Worm (Caenorhabditis elegans): ENCODE results near the gene actl-1.

DNA sequence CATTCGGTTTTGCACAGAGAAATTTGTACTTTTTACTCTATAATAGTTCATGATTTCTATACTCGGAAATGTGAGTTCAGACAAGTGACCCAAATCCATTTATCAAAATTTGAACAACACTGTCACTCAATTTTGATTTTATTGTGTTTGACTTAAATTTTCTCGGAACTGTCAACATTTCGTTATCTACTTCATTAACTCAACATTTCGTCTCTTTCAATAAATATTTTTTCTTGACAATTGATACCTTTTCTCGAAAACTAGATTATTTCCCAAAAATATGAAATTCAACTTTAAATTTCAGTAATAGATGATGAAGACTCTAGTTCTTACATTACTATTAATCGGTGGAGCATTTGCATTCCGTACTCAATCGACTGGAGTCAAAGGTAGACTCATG lies 11.0 kb upstream of the actl-1 start, which contains the start of gene ttr-36:
- TF ChIP-seq unc-39 (tag; optimal IDR thresholded peaks at IDR 0.05) (no peak), drap-1 (GFP tag; optimal IDR thresholded peaks at IDR 0.05) (no peak), elt-3 (tag; optimal IDR thresholded peaks at IDR 0.05) (no peak), mep-1 (tag; optimal IDR thresholded peaks at IDR 0.05) (no peak), ztf-11 (tag; optimal IDR thresholded peaks at IDR 0.05) (no peak), nhr-28 (tag; optimal IDR thresholded peaks at IDR 0.05) (no peak), ceh-43 (GFP tag; optimal IDR thresholded peaks at IDR 0.05) (no peak)

Data from whole organism, mixed stage, embryonic.